Worm (Caenorhabditis elegans) whole organism, dauer: ENCODE measurements around the gene str-103.

ENCODE experiments used
- unc-62 ChIP-seq: sonication (generic microtip); optimal IDR thresholded peaks from 2 replicates; lab custom pipeline; 2017; ENCODE audit warnings: missing biosample characterization, missing genetic modification reagents, missing genetic modification characterization

The str-103 gene

ce11 chrV:16118601-16119000, at the start of gene str-103:
Gene str-103, minus strand, starts transcription at chrV:16118701.
- no peak for TF ChIP-seq unc-62

- TF ChIP-seq unc-62 = no peak
Observed at ce11 chrV:16165936-16166335, 47.4 kb upstream of the str-103 start, which contains the start of gene str-108. Gene str-108, plus strand, starts transcription at chrV:16166236.

ce11 chrV:16163719-16164118, 45.2 kb upstream of the str-103 start, which contains the start of gene F10A3.12:
Gene F10A3.12, plus strand, starts transcription at chrV:16164019.
- TF ChIP-seq unc-62 = no peak

ce11 chrV:16162124-16162735, 43.7 kb upstream of the str-103 start, which contains the start of the genes str-109 and F10A3.11:
Gene str-109, minus strand, starts transcription at chrV:16162224.
Gene F10A3.11, plus strand, starts transcription at chrV:16162685.
- no peak for TF ChIP-seq unc-62

ce11 chrV:16160087-16160486, 41.6 kb upstream of the str-103 start:
- no peak for TF ChIP-seq unc-62

- no peak for TF ChIP-seq unc-62
Observed at ce11 chrV:16159594-16159993, 41.1 kb upstream of the str-103 start, which contains the start of gene F10A3.17. Gene F10A3.17, minus strand, starts transcription at chrV:16159694.

ce11 chrV:16158391-16158790, 39.9 kb upstream of the str-103 start, which contains the start of gene str-99:
Gene str-99, minus strand, starts transcription at chrV:16158491.
- no peak for TF ChIP-seq unc-62

- TF ChIP-seq unc-62 = no peak
Observed at ce11 chrV:16155111-16155510, 36.6 kb upstream of the str-103 start, which contains the start of gene str-97. Gene str-97, minus strand, starts transcription at chrV:16155211.

- no peak for TF ChIP-seq unc-62
Observed at ce11 chrV:16153375-16153774, 34.9 kb upstream of the str-103 start, which contains the start of gene str-254. Gene str-254, minus strand, starts transcription at chrV:16153475.

- no peak for TF ChIP-seq unc-62
Observed at ce11 chrV:16148805-16149204, 30.3 kb upstream of the str-103 start, which contains the start of gene F10A3.4. Gene F10A3.4, plus strand, starts transcription at chrV:16149105.

ce11 chrV:16145009-16145408, 26.5 kb upstream of the str-103 start:
- no peak for TF ChIP-seq unc-62

- TF ChIP-seq unc-62 = no peak
Observed at ce11 chrV:16143066-16143581, 24.6 kb upstream of the str-103 start, which contains the start of gene fbxa-88. Gene fbxa-88, minus strand, starts transcription at chrV:16143116.

- no peak for TF ChIP-seq unc-62
Observed at ce11 chrV:16142371-16142770, 23.9 kb upstream of the str-103 start, which contains the start of gene fbxa-18. Gene fbxa-18, plus strand, starts transcription at chrV:16142671.

ce11 chrV:16141071-16141470, 22.6 kb upstream of the str-103 start, which contains the start of gene clc-32:
Gene clc-32, minus strand, starts transcription at chrV:16141171.
- TF ChIP-seq unc-62 = no peak

- TF ChIP-seq unc-62 = no peak
Observed at ce11 chrV:16139529-16139928, 21.0 kb upstream of the str-103 start, which contains the start of gene clc-11. Gene clc-11, minus strand, starts transcription at chrV:16139629.

ce11 chrV:16137043-16137442, 18.5 kb upstream of the str-103 start, which contains the start of gene F44G3.7:
Gene F44G3.7, minus strand, starts transcription at chrV:16137143.
- no peak for TF ChIP-seq unc-62

- TF ChIP-seq unc-62 = no peak
Observed at ce11 chrV:16132705-16133104, 14.2 kb upstream of the str-103 start, which contains the start of gene fbxa-144. Gene fbxa-144, minus strand, starts transcription at chrV:16132805.

ce11 chrV:16132215-16132614, 13.7 kb upstream of the str-103 start:
- TF ChIP-seq unc-62 = no peak
